Fruit fly (Drosophila melanogaster): ENCODE data around the gene Crag.

The Crag gene

dm6 chrX:8573744-8574484, 17.9 kb upstream of the Crag start, which contains the start of gene CG12065 (continued):
- TF ChIP-seq mld (GFP tag; IDR thresholded peaks at IDR 0.05; ENCODE audit: partially characterized antibody) = no peak
- no peak for TF ChIP-seq Hand (GFP tag; optimal IDR thresholded peaks at IDR 0.05)
- no peak for TF ChIP-seq fd102C (GFP tag; optimal IDR thresholded peaks at IDR 0.05)
- TF ChIP-seq caup (GFP tag; optimal IDR thresholded peaks at IDR 0.05; ENCODE audit: severe bottlenecking) = peak; percentile 57
- no peak for TF ChIP-seq Mes4 (GFP tag; optimal IDR thresholded peaks at IDR 0.05)
- TF ChIP-seq knrl (GFP tag; IDR thresholded peaks at IDR 0.05; ENCODE audit: partially characterized antibody) = peak; percentile 49; the same call in 2 of the 3 replicates
- TF ChIP-seq CG10959 (GFP tag; IDR thresholded peaks at IDR 0.05) = no peak
- no peak for TF ChIP-seq h (optimal IDR thresholded peaks at IDR 0.05)
- TF ChIP-seq Ssrp (tag; optimal IDR thresholded peaks at IDR 0.05) = no peak
- TF ChIP-seq CG2199 (GFP tag; IDR thresholded peaks at IDR 0.05) = no peak
- TF ChIP-seq ERR (GFP tag; optimal IDR thresholded peaks at IDR 0.05) = no peak
- TF ChIP-seq sug (tag; optimal IDR thresholded peaks at IDR 0.05) = peak; percentile 56
- TF ChIP-seq CG32532 (GFP tag; IDR thresholded peaks at IDR 0.05) = no peak
- peak; percentile 76 for TF ChIP-seq CG33557 (GFP tag; optimal IDR thresholded peaks at IDR 0.05)
- TF ChIP-seq oc (tag; optimal IDR thresholded peaks at IDR 0.05) = peak; percentile 36
- TF ChIP-seq nau (GFP tag; optimal IDR thresholded peaks at IDR 0.05) = peak; percentile 10
- TF ChIP-seq Dref (GFP tag; IDR thresholded peaks at IDR 0.05) = 0 out of 2 replicates have a peak, but pooled peaks have one; percentile 28
- TF ChIP-seq cwo (GFP tag; optimal IDR thresholded peaks at IDR 0.05) = no peak
- peak; percentile 42 for TF ChIP-seq pita (GFP tag; optimal IDR thresholded peaks at IDR 0.05)
- TF ChIP-seq fru (optimal IDR thresholded peaks at IDR 0.05) = no peak
- no peak for TF ChIP-seq p53 (GFP tag; optimal IDR thresholded peaks at IDR 0.05)
- TF ChIP-seq Taf1 (GFP tag; IDR thresholded peaks at IDR 0.05) = no peak
- TF ChIP-seq CG10654 (GFP tag; optimal IDR thresholded peaks at IDR 0.05) = no peak
- TF ChIP-seq CG10543 (GFP tag; optimal IDR thresholded peaks at IDR 0.05) = peak; percentile 32
- TF ChIP-seq CG18764 (GFP tag; optimal IDR thresholded peaks at IDR 0.05) = no peak
- no peak for TF ChIP-seq CG13123 (GFP tag; optimal IDR thresholded peaks at IDR 0.05)
- TF ChIP-seq CG3163 (GFP tag; optimal IDR thresholded peaks at IDR 0.05) = no peak
- no peak for TF ChIP-seq maf-S (GFP tag; optimal IDR thresholded peaks at IDR 0.05)
- no peak for TF ChIP-seq da (GFP tag; optimal IDR thresholded peaks at IDR 0.05)
- TF ChIP-seq CG8359 (GFP tag; optimal IDR thresholded peaks at IDR 0.05; ENCODE audit: borderline replicate concordance) = peak; percentile 57
- no peak for TF ChIP-seq CG1024 (GFP tag; IDR thresholded peaks at IDR 0.05)
- TF ChIP-seq CG15269 (tag; optimal IDR thresholded peaks at IDR 0.05) = peak; percentile 73
- TF ChIP-seq chinmo (GFP tag; IDR thresholded peaks at IDR 0.05; ENCODE audit: partially characterized antibody) = no peak
- no peak for TF ChIP-seq rib (GFP tag; IDR thresholded peaks at IDR 0.05)
- no peak for TF ChIP-seq Usf (GFP tag; optimal IDR thresholded peaks at IDR 0.05)
- peak; percentile 41 for TF ChIP-seq CG9817 (tag; optimal IDR thresholded peaks at IDR 0.05)
- TF ChIP-seq CG18011 (GFP tag; optimal IDR thresholded peaks at IDR 0.05) = no peak
- no peak for TF ChIP-seq gro (GFP tag; optimal IDR thresholded peaks at IDR 0.05)
- TF ChIP-seq sim (GFP tag; IDR thresholded peaks at IDR 0.05) = no peak
- TF ChIP-seq fd64A (GFP tag; optimal IDR thresholded peaks at IDR 0.05) = peak; percentile 80
- peak; percentile 42 for TF ChIP-seq CG5180 (GFP tag; optimal IDR thresholded peaks at IDR 0.05)
- TF ChIP-seq Tbp (GFP tag; optimal IDR thresholded peaks at IDR 0.05) = no peak
- no peak for TF ChIP-seq E2f1 (GFP tag; IDR thresholded peaks at IDR 0.05)
- no peak for TF ChIP-seq CG1529 (GFP tag; optimal IDR thresholded peaks at IDR 0.05)
- no peak for TF ChIP-seq slp2 (GFP tag; optimal IDR thresholded peaks at IDR 0.05)
- no peak for TF ChIP-seq Dad (GFP tag; optimal IDR thresholded peaks at IDR 0.05)
- TF ChIP-seq wor (GFP tag; IDR thresholded peaks at IDR 0.05) = no peak
- TF ChIP-seq nerfin-1 (tag; optimal IDR thresholded peaks at IDR 0.05) = peak; percentile 80
- TF ChIP-seq Mrtf (GFP tag; IDR thresholded peaks at IDR 0.05) = no peak
- no peak for TF ChIP-seq Ets97D (GFP tag; optimal IDR thresholded peaks at IDR 0.05)

All from whole organism, embryonic.